Fruit fly (Drosophila melanogaster) whole organism, embryonic: ENCODE data around the gene ClpP.

Experiments used
- Adf1 ChIP-seq: fragments of 200-800 bp; sonication (Bioruptor generic); IDR thresholded peaks from 2 replicates; pipeline ENCODE4 v1.3.6; 2022; ENCODE audit warnings: missing biosample characterization, missing genetic modification characterization
- Aef1 ChIP-seq: fragments of 200-800 bp; sonication (Bioruptor generic); IDR thresholded peaks from 3 replicates; pipeline ENCODE4 v1.3.6; 2022; ENCODE audit warnings: missing biosample characterization, missing genetic modification characterization
- Atf6 ChIP-seq: fragments of 200-800 bp; sonication (Bioruptor generic); IDR thresholded peaks from 2 replicates; pipeline ENCODE4 v1.3.6; 2022; ENCODE audit warnings: missing biosample characterization, missing genetic modification characterization
- B-H2 ChIP-seq: fragments of 200-800 bp; sonication (Bioruptor generic); optimal IDR thresholded peaks from 2 replicates; lab custom pipeline; 2018; ENCODE audit warnings: missing biosample characterization, mild to moderate bottlenecking, missing genetic modification characterization
- BEAF-32 ChIP-seq: fragments of 200-800 bp; sonication (Bioruptor generic); optimal IDR thresholded peaks from 3 replicates; lab custom pipeline; 2017; ENCODE audit warnings: missing biosample characterization, missing genetic modification characterization, mild to moderate bottlenecking, moderate library complexity, missing genetic modification reagents
- BtbVII ChIP-seq: fragments of 200-800 bp; sonication (Bioruptor generic); optimal IDR thresholded peaks from 3 replicates; lab custom pipeline; 2017; ENCODE audit warnings: missing biosample characterization, mild to moderate bottlenecking, missing genetic modification characterization
- CG10209 ChIP-seq: fragments of 200-800 bp; sonication (Bioruptor generic); optimal IDR thresholded peaks from 3 replicates; lab custom pipeline; 2017; ENCODE audit warnings: missing biosample characterization, mild to moderate bottlenecking, missing genetic modification characterization, missing genetic modification reagents
- CG12236 ChIP-seq: fragments of 200-800 bp; sonication (Bioruptor generic); optimal IDR thresholded peaks from 2 replicates; lab custom pipeline; 2016; ENCODE audit warnings: missing biosample characterization, missing genetic modification characterization
- CG12744 ChIP-seq: fragments of 200-800 bp; sonication (Bioruptor generic); optimal IDR thresholded peaks from 2 replicates; lab custom pipeline; 2016; ENCODE audit warnings: missing biosample characterization, missing genetic modification characterization
- CG12942 ChIP-seq: fragments of 200-800 bp; sonication (Bioruptor generic); optimal IDR thresholded peaks from 3 replicates; lab custom pipeline; 2016; ENCODE audit warnings: missing biosample characterization, missing genetic modification characterization
- CG13287 ChIP-seq: fragments of 200-800 bp; sonication (Bioruptor generic); IDR thresholded peaks from 2 replicates; pipeline ENCODE4 v1.3.6; 2022; ENCODE audit warnings: missing biosample characterization, missing genetic modification characterization; ENCODE audit not compliant: partially characterized antibody
- CG13775 ChIP-seq: fragments of 200-800 bp; sonication (Bioruptor generic); optimal IDR thresholded peaks from 3 replicates; lab custom pipeline; 2017; ENCODE audit warnings: missing biosample characterization, mild to moderate bottlenecking, missing genetic modification characterization
- CG14441 ChIP-seq: fragments of 200-800 bp; sonication (Bioruptor generic); IDR thresholded peaks from 2 replicates; pipeline ENCODE4 v1.3.6; 2022; ENCODE audit warnings: missing biosample characterization, missing genetic modification characterization
- CG15269 ChIP-seq: fragments of 200-800 bp; sonication (Bioruptor generic); optimal IDR thresholded peaks from 2 replicates; lab custom pipeline; 2018; ENCODE audit warnings: missing biosample characterization, mild to moderate bottlenecking, missing genetic modification characterization, moderate library complexity
- CG1603 ChIP-seq: fragments of 200-800 bp; sonication (Bioruptor generic); optimal IDR thresholded peaks from 2 replicates; lab custom pipeline; 2019; ENCODE audit warnings: missing biosample characterization, mild to moderate bottlenecking, missing genetic modification characterization, moderate library complexity
- CG17612 ChIP-seq: fragments of 200-800 bp; sonication (Bioruptor generic); IDR thresholded peaks from 2 replicates; pipeline ENCODE4 v1.3.6; 2022; ENCODE audit warnings: missing biosample characterization, missing genetic modification characterization
- CG17802 ChIP-seq: fragments of 200-800 bp; sonication (Bioruptor generic); optimal IDR thresholded peaks from 2 replicates; lab custom pipeline; 2018; ENCODE audit warnings: missing biosample characterization, mild to moderate bottlenecking, missing genetic modification characterization, moderate library complexity
- CG2875 ChIP-seq: fragments of 200-800 bp; sonication (Bioruptor generic); optimal IDR thresholded peaks from 2 replicates; lab custom pipeline; 2017; ENCODE audit warnings: missing biosample characterization, mild to moderate bottlenecking, missing genetic modification characterization, missing genetic modification reagents
- CG3838 ChIP-seq: fragments of 200-800 bp; sonication (Bioruptor generic); optimal IDR thresholded peaks from 3 replicates; lab custom pipeline; 2016; ENCODE audit warnings: missing biosample characterization, missing genetic modification characterization
- CG4282 ChIP-seq: fragments of 200-800 bp; sonication (Bioruptor generic); optimal IDR thresholded peaks from 2 replicates; lab custom pipeline; 2016; ENCODE audit warnings: missing biosample characterization, missing genetic modification characterization
- CG4360 ChIP-seq: fragments of 200-800 bp; sonication (Bioruptor generic); IDR thresholded peaks from 2 replicates; pipeline ENCODE4 v1.3.6; 2022; ENCODE audit warnings: missing biosample characterization, missing genetic modification characterization
- CG4424 ChIP-seq: fragments of 200-800 bp; sonication (Bioruptor generic); optimal IDR thresholded peaks from 3 replicates; lab custom pipeline; 2016; ENCODE audit warnings: missing biosample characterization, missing genetic modification characterization
- CG7963 ChIP-seq: fragments of 200-800 bp; sonication (Bioruptor generic); IDR thresholded peaks from 3 replicates; pipeline ENCODE4 v1.3.6; 2022; ENCODE audit warnings: missing biosample characterization, missing genetic modification characterization; ENCODE audit not compliant: partially characterized antibody
- CG8281 ChIP-seq: fragments of 200-800 bp; sonication (Bioruptor generic); optimal IDR thresholded peaks from 2 replicates; lab custom pipeline; 2018; ENCODE audit warnings: missing biosample characterization, mild to moderate bottlenecking, missing genetic modification characterization, moderate library complexity
- CG8290 ChIP-seq, 3 experiments: fragments of 200-800 bp; sonication (Bioruptor generic); optimal IDR thresholded peaks; 2 replicates each; lab custom pipeline; 2016 to 2019; ENCODE audit warnings: missing biosample characterization in 3 of 3, missing genetic modification characterization in 3 of 3, mild to moderate bottlenecking in 2 of 3, moderate library complexity in 1 of 3
- Dip2 ChIP-seq: fragments of 200-800 bp; sonication (Bioruptor generic); IDR thresholded peaks from 2 replicates; pipeline ENCODE4 v1.3.6; 2022; ENCODE audit warnings: missing biosample characterization, missing genetic modification characterization
- Doc2 ChIP-seq: fragments of 200-800 bp; sonication (Bioruptor generic); IDR thresholded peaks from 2 replicates; pipeline ENCODE4 v1.3.6; 2022; ENCODE audit warnings: missing biosample characterization, missing genetic modification characterization
- Dp ChIP-seq: fragments of 200-800 bp; sonication (Bioruptor generic); optimal IDR thresholded peaks from 2 replicates; lab custom pipeline; 2018; ENCODE audit warnings: missing biosample characterization, mild to moderate bottlenecking, missing genetic modification characterization, moderate library complexity
- Drgx ChIP-seq: fragments of 200-800 bp; sonication (Bioruptor generic); IDR thresholded peaks from 2 replicates; pipeline ENCODE4 v1.3.6; 2022; ENCODE audit warnings: missing biosample characterization, missing genetic modification characterization
- Hmx ChIP-seq: fragments of 200-800 bp; sonication (Bioruptor generic); optimal IDR thresholded peaks from 2 replicates; lab custom pipeline; 2016; ENCODE audit warnings: missing biosample characterization, missing genetic modification characterization
- Hr39 ChIP-seq: fragments of >200 bp; optimal IDR thresholded peaks from 2 replicates; lab custom pipeline; 2017
- Lim3 ChIP-seq: fragments of 200-800 bp; sonication (Bioruptor generic); IDR thresholded peaks from 2 replicates; pipeline ENCODE4 v1.3.6; 2022; ENCODE audit warnings: missing biosample characterization, missing genetic modification characterization
- Mad ChIP-seq: fragments of 200-800 bp; sonication (Bioruptor generic); optimal IDR thresholded peaks from 2 replicates; lab custom pipeline; 2016; ENCODE audit warnings: missing biosample characterization, missing genetic modification characterization
- Rx ChIP-seq: fragments of 200-800 bp; sonication (Bioruptor generic); IDR thresholded peaks from 2 replicates; pipeline ENCODE4 v1.3.6; 2022; ENCODE audit warnings: missing biosample characterization, missing genetic modification characterization
- Sox102F ChIP-seq: fragments of 200-800 bp; sonication (Bioruptor generic); optimal IDR thresholded peaks from 2 replicates; lab custom pipeline; 2018; ENCODE audit warnings: missing biosample characterization, mild to moderate bottlenecking, missing genetic modification characterization, moderate library complexity
- Taf1 ChIP-seq: fragments of 200-800 bp; sonication (Bioruptor generic); IDR thresholded peaks from 2 replicates; pipeline ENCODE4 v1.3.6; 2022; ENCODE audit warnings: missing biosample characterization, missing genetic modification characterization
- bcd ChIP-seq: fragments of 200-800 bp; sonication (Bioruptor generic); optimal IDR thresholded peaks from 2 replicates; lab custom pipeline; 2017; ENCODE audit warnings: missing biosample characterization, mild to moderate bottlenecking, missing genetic modification characterization
- croc ChIP-seq: fragments of 200-800 bp; sonication (Bioruptor generic); conservative IDR thresholded peaks from 3 replicates; pipeline ENCODE4 v1.3.6; 2022; ENCODE audit warnings: missing biosample characterization, missing genetic modification characterization
- en ChIP-seq: fragments of 200-800 bp; sonication (Bioruptor generic); optimal IDR thresholded peaks from 2 replicates; lab custom pipeline; 2016; ENCODE audit warnings: missing biosample characterization, missing genetic modification characterization
- inv ChIP-seq: fragments of 200-800 bp; sonication (Bioruptor generic); IDR thresholded peaks from 2 replicates; pipeline ENCODE4 v1.3.6; 2022; ENCODE audit warnings: missing biosample characterization, missing genetic modification characterization; ENCODE audit not compliant: partially characterized antibody
- lab ChIP-seq: fragments of 200-800 bp; sonication (Bioruptor generic); optimal IDR thresholded peaks from 3 replicates; lab custom pipeline; 2017; ENCODE audit warnings: missing biosample characterization, missing genetic modification characterization, mild to moderate bottlenecking, moderate library complexity, missing genetic modification reagents
- nom ChIP-seq: fragments of 200-800 bp; sonication (Bioruptor generic); optimal IDR thresholded peaks from 2 replicates; lab custom pipeline; 2017; ENCODE audit warnings: missing biosample characterization, missing genetic modification characterization, mild to moderate bottlenecking, moderate library complexity, missing genetic modification reagents
- pb ChIP-seq: fragments of 200-800 bp; sonication (Bioruptor generic); optimal IDR thresholded peaks from 3 replicates; lab custom pipeline; 2016; ENCODE audit warnings: missing biosample characterization, missing genetic modification characterization
- pfk ChIP-seq: fragments of 200-800 bp; sonication (Bioruptor generic); optimal IDR thresholded peaks from 2 replicates; lab custom pipeline; 2018; ENCODE audit warnings: missing biosample characterization, mild to moderate bottlenecking, missing genetic modification characterization, moderate library complexity
- pum ChIP-seq: fragments of 200-800 bp; sonication (Bioruptor generic); optimal IDR thresholded peaks from 2 replicates; lab custom pipeline; 2016; ENCODE audit warnings: missing biosample characterization, missing genetic modification characterization
- ranshi ChIP-seq: fragments of 200-800 bp; sonication (Bioruptor generic); IDR thresholded peaks from 2 replicates; pipeline ENCODE4 v1.3.6; 2022; ENCODE audit warnings: missing biosample characterization, missing genetic modification characterization
- sqz ChIP-seq: fragments of 200-800 bp; sonication (Bioruptor generic); optimal IDR thresholded peaks from 3 replicates; lab custom pipeline; 2018; ENCODE audit warnings: missing biosample characterization, mild to moderate bottlenecking, missing genetic modification characterization
- tin ChIP-seq: fragments of 200-800 bp; sonication (Bioruptor generic); optimal IDR thresholded peaks from 3 replicates; lab custom pipeline; 2016; ENCODE audit warnings: missing biosample characterization, missing genetic modification characterization
- unc-4 ChIP-seq: fragments of 200-800 bp; sonication (Bioruptor generic); IDR thresholded peaks from 2 replicates; pipeline ENCODE4 v1.3.6; 2022; ENCODE audit warnings: missing biosample characterization, missing genetic modification characterization; ENCODE audit not compliant: partially characterized antibody
- vvl ChIP-seq: fragments of 200-800 bp; sonication (Bioruptor generic); IDR thresholded peaks from 2 replicates; pipeline ENCODE4 v1.3.6; 2022; ENCODE audit warnings: missing biosample characterization, missing genetic modification characterization
- wor ChIP-seq: fragments of 200-800 bp; sonication (Bioruptor generic); IDR thresholded peaks from 2 replicates; pipeline ENCODE4 v1.3.6; 2022; ENCODE audit warnings: missing biosample characterization, missing genetic modification characterization

ClpP gene

dm6 chr2L:10321036-10321583 is 35.5 kb upstream of the ClpP start (continued):
- peak; percentile 16 for TF ChIP-seq CG8281 (tag; lab: Kevin White, UChicago)
- TF ChIP-seq CG14441 (GFP tag; lab: Robert Waterston, UW), result no peak
- TF ChIP-seq Lim3 (GFP tag; lab: Robert Waterston, UW), result no peak
- TF ChIP-seq vvl (GFP tag; lab: Robert Waterston, UW), result 0 out of 2 replicates have a peak, but pooled peaks have one; percentile 5
- TF ChIP-seq pfk (GFP tag; lab: Kevin White, UChicago), result no peak
- peak; percentile 15 for TF ChIP-seq en
- no peak for TF ChIP-seq CG12236 (GFP tag; lab: Kevin White, UChicago)
- TF ChIP-seq inv, result peak; percentile 86
- no peak for TF ChIP-seq Mad (GFP tag; lab: Kevin White, UChicago)
- TF ChIP-seq Rx (GFP tag; lab: Robert Waterston, UW), result no peak
- peak; percentile 2 for TF ChIP-seq pum (GFP tag; lab: Kevin White, UChicago)
- peak; percentile 36 for TF ChIP-seq CG4424 (GFP tag; lab: Kevin White, UChicago)
- no peak for TF ChIP-seq nom (GFP tag; lab: Kevin White, UChicago)
- TF ChIP-seq CG4282 (GFP tag; lab: Kevin White, UChicago), result no peak
- no peak for TF ChIP-seq Aef1 (GFP tag; lab: Robert Waterston, UW)
- TF ChIP-seq BEAF-32 (GFP tag; lab: Kevin White, UChicago), result peak; percentile 78
- peak; percentile 14 for TF ChIP-seq tin
- TF ChIP-seq Adf1, result no peak
- TF ChIP-seq Dip2, result no peak
- TF ChIP-seq CG2875 (GFP tag; lab: Kevin White, UChicago), result no peak
- peak; percentile 51 for TF ChIP-seq sqz (GFP tag; lab: Kevin White, UChicago)
- TF ChIP-seq Atf6, result no peak
- TF ChIP-seq ranshi (GFP tag; lab: Robert Waterston, UW), result no peak
- TF ChIP-seq pb (GFP tag; lab: Kevin White, UChicago), result peak; percentile 4
- TF ChIP-seq Hr39 (lab: Kevin White, UChicago), result no peak
- TF ChIP-seq Sox102F, result no peak
- TF ChIP-seq B-H2 (GFP tag; lab: Kevin White, UChicago), result no peak
- 0 out of 3 replicates have a peak, but pooled peaks have one; percentile 39 for TF ChIP-seq CG7963 (GFP tag; lab: Robert Waterston, UW)
- TF ChIP-seq CG17802 (tag; lab: Kevin White, UChicago), result no peak
- TF ChIP-seq lab (GFP tag; lab: Kevin White, UChicago), result no peak
- no peak for TF ChIP-seq Dp
- no peak; the same call in none of the 2 replicates for TF ChIP-seq CG13287
- TF ChIP-seq CG4360 (GFP tag; lab: Robert Waterston, UW), result no peak
- TF ChIP-seq CG1603 (tag; lab: Kevin White, UChicago), result peak; percentile 2
- no peak for TF ChIP-seq CG15269 (tag; lab: Kevin White, UChicago)
- no peak for TF ChIP-seq Doc2 (GFP tag; lab: Robert Waterston, UW)
- TF ChIP-seq CG10209 (GFP tag; lab: Kevin White, UChicago), result peak; percentile 7
- TF ChIP-seq wor (GFP tag; lab: Robert Waterston, UW), result no peak
- no peak for TF ChIP-seq CG3838
- TF ChIP-seq BtbVII, result no peak
- TF ChIP-seq CG17612 (GFP tag; lab: Robert Waterston, UW), result no peak
- no peak for TF ChIP-seq CG8290 (GFP tag; optimal IDR thresholded peaks at IDR 0.05; lab: Kevin White, UChicago)
- TF ChIP-seq CG8290 (tag; optimal IDR thresholded peaks at IDR 0.05; lab: Kevin White, UChicago), result peak; percentile 26 to 36
- no peak for TF ChIP-seq CG12942 (GFP tag; lab: Kevin White, UChicago)
- no peak for TF ChIP-seq croc (GFP tag; lab: Robert Waterston, UW)
- no peak for TF ChIP-seq CG12744
- peak; percentile 76 for TF ChIP-seq unc-4
- no peak for TF ChIP-seq Taf1 (GFP tag; lab: Robert Waterston, UW)
- no peak for TF ChIP-seq Drgx (GFP tag; lab: Robert Waterston, UW)
- no peak for TF ChIP-seq bcd (GFP tag; lab: Kevin White, UChicago)
- TF ChIP-seq Hmx (GFP tag; lab: Kevin White, UChicago), result no peak
- TF ChIP-seq CG13775 (GFP tag; lab: Kevin White, UChicago), result no peak
